Fruit fly (Drosophila melanogaster): Measurements from ENCODE around the gene CG15865.

Gene CG15865

dm6 chrX:16623524-16623923 is 40.7 kb downstream of the CG15865 start:
- no peak for TF ChIP-seq CG31627 (GFP tag; optimal IDR thresholded peaks at IDR 0.05)
- no peak for TF ChIP-seq CG11294 (GFP tag; IDR thresholded peaks at IDR 0.05)
- no peak for TF ChIP-seq ss (GFP tag; optimal IDR thresholded peaks at IDR 0.05)

dm6 chrX:16621462-16621861 is 42.8 kb downstream of the CG15865 start, which contains the start of gene CG9782:
Gene CG9782, minus strand, starts transcription at chrX:16621589.
- no peak for TF ChIP-seq esn (GFP tag; optimal IDR thresholded peaks at IDR 0.05)
- no peak for TF ChIP-seq CG6792 (GFP tag; optimal IDR thresholded peaks at IDR 0.05)
- TF ChIP-seq ss (GFP tag; optimal IDR thresholded peaks at IDR 0.05) = peak in 1 of 2 experiments; percentile 8
- TF ChIP-seq svp (GFP tag) = no peak
- TF ChIP-seq CG6163 (GFP tag; IDR thresholded peaks at IDR 0.05) = 0 out of 3 replicates have a peak, but pooled peaks have one; percentile 34
- TF ChIP-seq eg (GFP tag; IDR thresholded peaks at IDR 0.05) = 0 out of 3 replicates have a peak, but pooled peaks have one; percentile 23

dm6 chrX:16618724-16619123 is 45.5 kb downstream of the CG15865 start:
- TF ChIP-seq CG6854 (GFP tag; optimal IDR thresholded peaks at IDR 0.05) = no peak
- TF ChIP-seq Hr4 (GFP tag; optimal IDR thresholded peaks at IDR 0.05) = no peak
- no peak for TF ChIP-seq Hr38 (GFP tag; optimal IDR thresholded peaks at IDR 0.05)
- TF ChIP-seq spab (GFP tag; optimal IDR thresholded peaks at IDR 0.05) = no peak
- TF ChIP-seq Sox102F (GFP tag; optimal IDR thresholded peaks at IDR 0.05) = no peak
- TF ChIP-seq CG8119 (GFP tag; IDR thresholded peaks at IDR 0.05) = 0 out of 3 replicates have a peak, but pooled peaks have one; percentile 3
- TF ChIP-seq Blimp-1 (GFP tag; optimal IDR thresholded peaks at IDR 0.05) = peak; percentile 51
- TF ChIP-seq CG1621 (tag; optimal IDR thresholded peaks at IDR 0.05) = no peak
- no peak for TF ChIP-seq pdm3 (GFP tag; optimal IDR thresholded peaks at IDR 0.05)
- TF ChIP-seq Lpt (GFP tag; optimal IDR thresholded peaks at IDR 0.05) = no peak

dm6 chrX:16616773-16617738 is 47.2 kb downstream of the CG15865 start:
- no peak for TF ChIP-seq CG6276 (GFP tag; optimal IDR thresholded peaks at IDR 0.05)
- TF ChIP-seq svp (GFP tag) = peak; percentile 44
- TF ChIP-seq Eip78C (GFP tag) = peak; percentile 66
- TF ChIP-seq CG6792 (GFP tag; optimal IDR thresholded peaks at IDR 0.05) = no peak
- no peak for TF ChIP-seq Sox15 (GFP tag; optimal IDR thresholded peaks at IDR 0.05)
- no peak for TF ChIP-seq salr (GFP tag; optimal IDR thresholded peaks at IDR 0.05)
- peak; percentile 19; the same call in 1 of the 3 replicates for TF ChIP-seq CG6163 (GFP tag; IDR thresholded peaks at IDR 0.05)
- peak; percentile 69 for TF ChIP-seq Blimp-1 (GFP tag; optimal IDR thresholded peaks at IDR 0.05)
- no peak for TF ChIP-seq pdm3 (GFP tag; optimal IDR thresholded peaks at IDR 0.05)
- TF ChIP-seq CG4318 (GFP tag; optimal IDR thresholded peaks at IDR 0.05) = no peak
- no peak for TF ChIP-seq Hr4 (GFP tag; optimal IDR thresholded peaks at IDR 0.05)
- TF ChIP-seq ss (GFP tag; optimal IDR thresholded peaks at IDR 0.05) = peak in 1 of 2 experiments; percentile 21
- no peak for TF ChIP-seq net (GFP tag; optimal IDR thresholded peaks at IDR 0.05)
- no peak for TF ChIP-seq CG8632 (GFP tag; optimal IDR thresholded peaks at IDR 0.05)
